Worm (Caenorhabditis elegans): ENCODE measurements around the gene ugt-62.

ce11 chrIII:4493008-4493777, 47.2 kb downstream of the ugt-62 start:
- TF ChIP-seq ref-2 (tag; optimal IDR thresholded peaks at IDR 0.05): no peak
- TF ChIP-seq mec-3 (tag; optimal IDR thresholded peaks at IDR 0.05; ENCODE audit: borderline replicate concordance): no peak
- TF ChIP-seq tbx-2 (tag; optimal IDR thresholded peaks at IDR 0.05): no peak
- no peak for TF ChIP-seq sox-4 (tag; optimal IDR thresholded peaks at IDR 0.05)
- TF ChIP-seq ama-1 (optimal IDR thresholded peaks at IDR 0.05): no peak
- TF ChIP-seq ahr-1 (tag; optimal IDR thresholded peaks at IDR 0.05): no peak
- TF ChIP-seq dmd-4 (tag; optimal IDR thresholded peaks at IDR 0.05; ENCODE audit: borderline replicate concordance): no peak
- TF ChIP-seq dve-1 (tag; optimal IDR thresholded peaks at IDR 0.05): no peak

Data from whole organism, late embryonic.